Fruit fly (Drosophila melanogaster): Measurements from ENCODE around the gene CG14969.

The CG14969 gene

DNA sequence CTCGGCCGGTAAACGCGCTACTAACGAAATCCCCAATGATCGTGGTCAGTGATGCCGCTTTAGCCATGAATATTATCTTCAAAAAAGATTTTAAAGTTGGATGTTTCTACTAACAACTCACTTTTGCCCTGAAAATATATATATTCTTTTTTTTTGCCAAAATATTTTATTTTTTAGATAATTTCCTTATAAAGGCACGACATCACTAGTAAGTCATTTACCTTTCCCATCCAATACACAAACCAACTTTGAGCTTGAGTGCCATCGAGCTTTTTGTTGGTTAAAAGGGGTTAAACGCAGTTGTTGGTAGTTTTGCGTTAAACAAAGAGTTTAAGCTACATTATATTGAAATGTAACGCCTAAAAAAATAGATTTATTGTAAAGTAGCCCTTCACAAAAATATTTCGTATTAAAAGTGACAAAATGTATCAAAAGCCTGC lies 31.7 kb downstream of the CG14969 start, which contains the start of gene CG14968 (continued):
- TF ChIP-seq grau (tag; optimal IDR thresholded peaks at IDR 0.05) (peak; percentile 94), tap (tag; optimal IDR thresholded peaks at IDR 0.05) (peak; percentile 91), CG7786 (GFP tag; optimal IDR thresholded peaks at IDR 0.05) (peak; percentile 72), Fer2 (tag; optimal IDR thresholded peaks at IDR 0.05) (peak; percentile 89), MBD-R2 (GFP tag; IDR thresholded peaks at IDR 0.05) (peak; percentile 93), CG7556 (GFP tag; optimal IDR thresholded peaks at IDR 0.05) (peak; percentile 86), Chrac-16 (GFP tag; optimal IDR thresholded peaks at IDR 0.05) (peak; percentile 91), CG43689 (GFP tag; IDR thresholded peaks at IDR 0.05) (peak; percentile 94), CG10462 (GFP tag; optimal IDR thresholded peaks at IDR 0.05) (peak; percentile 85), Six4 (GFP tag; optimal IDR thresholded peaks at IDR 0.05) (peak; percentile 89), jing (GFP tag; optimal IDR thresholded peaks at IDR 0.05) (peak; percentile 36), br (optimal IDR thresholded peaks at IDR 0.05) (no peak), Hr3 (GFP tag; optimal IDR thresholded peaks at IDR 0.05) (peak; percentile 91), CG7745 (tag; optimal IDR thresholded peaks at IDR 0.05) (no peak), lola (GFP tag; optimal IDR thresholded peaks at IDR 0.05) (peak in 1 of 3 experiments; percentile 86), Nf-YA (GFP tag; IDR thresholded peaks at IDR 0.05) (peak; percentile 92), Drgx (GFP tag; IDR thresholded peaks at IDR 0.05) (peak; percentile 95), CG1529 (GFP tag; optimal IDR thresholded peaks at IDR 0.05) (peak; percentile 74), Hmr (GFP tag; optimal IDR thresholded peaks at IDR 0.05) (peak; percentile 92), ase (GFP tag; IDR thresholded peaks at IDR 0.05) (peak; percentile 96), Mrtf (GFP tag; IDR thresholded peaks at IDR 0.05) (peak; percentile 94), salm (tag; optimal IDR thresholded peaks at IDR 0.05) (peak; percentile 86), CG1792 (GFP tag; optimal IDR thresholded peaks at IDR 0.05) (peak; percentile 76), CrebB (tag; optimal IDR thresholded peaks at IDR 0.05) (peak; percentile 88), CG17568 (GFP tag; optimal IDR thresholded peaks at IDR 0.05) (peak; percentile 90), CG12071 (GFP tag; optimal IDR thresholded peaks at IDR 0.05) (peak; percentile 88), pfk (GFP tag; optimal IDR thresholded peaks at IDR 0.05) (no peak), CG16813 (GFP tag; IDR thresholded peaks at IDR 0.05; ENCODE audit: partially characterized antibody) (no peak), CG32532 (GFP tag; IDR thresholded peaks at IDR 0.05) (peak; percentile 98), otp (GFP tag; IDR thresholded peaks at IDR 0.05) (peak; percentile 93), CG1647 (GFP tag; optimal IDR thresholded peaks at IDR 0.05) (peak; percentile 92), CG10366 (GFP tag; IDR thresholded peaks at IDR 0.05) (peak; percentile 97), dati (GFP tag; IDR thresholded peaks at IDR 0.05) (peak; percentile 90), tna (GFP tag; IDR thresholded peaks at IDR 0.05; ENCODE audit: partially characterized antibody) (no peak), CG15073 (GFP tag; optimal IDR thresholded peaks at IDR 0.05) (peak; percentile 45), Sry-δ (GFP tag; optimal IDR thresholded peaks at IDR 0.05) (peak; percentile 36), CG16815 (GFP tag; optimal IDR thresholded peaks at IDR 0.05) (peak; percentile 75), Adf1 (GFP tag; IDR thresholded peaks at IDR 0.05) (peak; percentile 84), ato (GFP tag; IDR thresholded peaks at IDR 0.05; ENCODE audit: partially characterized antibody) (no peak), D19A (tag; optimal IDR thresholded peaks at IDR 0.05) (peak; percentile 84), CG13624 (GFP tag; optimal IDR thresholded peaks at IDR 0.05) (peak; percentile 79), Atf3 (GFP tag; optimal IDR thresholded peaks at IDR 0.05) (peak; percentile 37), CG31224 (GFP tag; IDR thresholded peaks at IDR 0.05) (peak; percentile 93), Jarid2 (GFP tag; optimal IDR thresholded peaks at IDR 0.05) (peak; percentile 69), hth (optimal IDR thresholded peaks at IDR 0.05) (no peak), Opbp (GFP tag; IDR thresholded peaks at IDR 0.05; ENCODE audit: partially characterized antibody) (no peak), CG2678 (tag; optimal IDR thresholded peaks at IDR 0.05) (peak; percentile 97), HHEX (GFP tag; optimal IDR thresholded peaks at IDR 0.05) (peak; percentile 94), Hr78 (GFP tag; optimal IDR thresholded peaks at IDR 0.05) (peak in 1 of 2 experiments; percentile 78), HLH4C (GFP tag; IDR thresholded peaks at IDR 0.05; ENCODE audit: partially characterized antibody) (no peak), dysf (GFP tag; IDR thresholded peaks at IDR 0.05) (peak; percentile 97)
